Fruit fly (Drosophila melanogaster): ENCODE results near the gene CG32756.

DNA sequence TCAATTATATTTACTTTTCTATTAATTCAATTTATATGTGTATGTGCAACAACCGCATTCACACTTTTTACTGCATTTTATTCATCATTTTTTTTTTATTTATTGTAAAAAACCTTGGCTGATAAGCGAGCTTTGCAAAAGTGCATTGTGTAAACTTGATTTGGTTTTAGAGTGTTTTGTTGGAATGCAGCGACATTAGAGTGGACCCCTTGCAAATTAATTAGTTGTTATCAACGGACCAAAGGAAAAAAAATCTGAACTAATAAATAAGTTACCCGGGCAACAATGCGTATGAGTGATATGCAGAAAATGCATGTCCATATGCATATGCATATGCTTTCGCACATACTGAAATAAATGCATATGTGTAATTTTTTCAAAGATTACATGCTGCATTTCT lies 24.6 kb upstream of the CG32756 start:
- no peak for TF ChIP-seq cyc (GFP tag; optimal IDR thresholded peaks at IDR 0.05)
- TF ChIP-seq CG8632 (GFP tag; optimal IDR thresholded peaks at IDR 0.05), result no peak
- no peak for TF ChIP-seq Sox102F (GFP tag; optimal IDR thresholded peaks at IDR 0.05)
- TF ChIP-seq CG6808 (GFP tag; optimal IDR thresholded peaks at IDR 0.05), result no peak
- TF ChIP-seq Gug (GFP tag; IDR thresholded peaks at IDR 0.05), result no peak
- no peak for TF ChIP-seq fkh (GFP tag; optimal IDR thresholded peaks at IDR 0.05)
- no peak for TF ChIP-seq lz (GFP tag; optimal IDR thresholded peaks at IDR 0.05)
- TF ChIP-seq CG3032 (tag; optimal IDR thresholded peaks at IDR 0.05), result no peak
- no peak for TF ChIP-seq svp (GFP tag)
- TF ChIP-seq CG4318 (GFP tag; optimal IDR thresholded peaks at IDR 0.05), result no peak
- TF ChIP-seq CG10631 (GFP tag; optimal IDR thresholded peaks at IDR 0.05), result no peak
- TF ChIP-seq spab (GFP tag; optimal IDR thresholded peaks at IDR 0.05), result no peak

Data from whole organism, prepupa.